Worm (Caenorhabditis elegans) whole organism, L2 larva: ENCODE data around the gene lgg-2.

Experiments
- C34F6.9 ChIP-seq: fragments of 150-350 bp; optimal IDR thresholded peaks from 2 replicates; lab custom pipeline; 2014; ENCODE audit warnings: missing biosample characterization, missing genetic modification characterization
- F13H6.1 ChIP-seq: sonication (generic microtip); optimal IDR thresholded peaks from 2 replicates; lab custom pipeline; 2016; ENCODE audit warnings: missing genetic modification characterization, missing compliant biosample characterization
- R02D3.7 ChIP-seq: fragments of 150-350 bp; optimal IDR thresholded peaks from 2 replicates; lab custom pipeline; 2014; ENCODE audit warnings: missing biosample characterization, missing genetic modification characterization
- Y55F3AM.14 ChIP-seq: fragments of 200-800 bp; sonication (Bioruptor generic); optimal IDR thresholded peaks from 2 replicates; lab custom pipeline; 2018; ENCODE audit warnings: mild to moderate bottlenecking, missing genetic modification characterization, missing compliant biosample characterization
- ZK546.5 ChIP-seq: sonication (generic microtip); optimal IDR thresholded peaks from 2 replicates; lab custom pipeline; 2017; ENCODE audit warnings: missing biosample characterization, missing genetic modification characterization
- alr-1 ChIP-seq: fragments of 150-350 bp; optimal IDR thresholded peaks from 2 replicates; lab custom pipeline; 2014; ENCODE audit warnings: missing biosample characterization, missing genetic modification characterization
- aly-2 ChIP-seq: fragments of 150-350 bp; optimal IDR thresholded peaks from 2 replicates; lab custom pipeline; 2014; ENCODE audit warnings: missing biosample characterization, missing genetic modification characterization
- ama-1 ChIP-seq: fragments of 150-350 bp; optimal IDR thresholded peaks from 2 replicates; lab custom pipeline; 2018; ENCODE audit warnings: inconsistent platforms
- blmp-1 ChIP-seq: sonication (generic microtip); optimal IDR thresholded peaks from 2 replicates; lab custom pipeline; 2017; ENCODE audit warnings: missing genetic modification characterization, mild to moderate bottlenecking, missing compliant biosample characterization, antibody characterized with exemption, moderate library complexity; ENCODE audit not compliant: insufficient read depth
- ceh-16 ChIP-seq: fragments of 150-350 bp; optimal IDR thresholded peaks from 2 replicates; lab custom pipeline; 2014; ENCODE audit warnings: missing biosample characterization, missing genetic modification characterization
- ceh-82 ChIP-seq: fragments of 150-350 bp; optimal IDR thresholded peaks from 2 replicates; lab custom pipeline; 2014; ENCODE audit warnings: missing biosample characterization, missing genetic modification characterization
- crh-2 ChIP-seq: sonication (generic microtip); optimal IDR thresholded peaks from 2 replicates; lab custom pipeline; 2017; ENCODE audit warnings: missing biosample characterization, missing genetic modification characterization
- egl-27 ChIP-seq: sonication (generic microtip); optimal IDR thresholded peaks from 3 replicates; lab custom pipeline; 2017; ENCODE audit warnings: missing biosample characterization, missing genetic modification reagents, missing genetic modification characterization
- elt-1 ChIP-seq: fragments of 150-350 bp; optimal IDR thresholded peaks from 2 replicates; lab custom pipeline; 2014; ENCODE audit warnings: missing biosample characterization, missing genetic modification characterization
- elt-3 ChIP-seq: sonication (generic microtip); optimal IDR thresholded peaks from 2 replicates; lab custom pipeline; 2017; ENCODE audit warnings: missing biosample characterization, missing genetic modification characterization
- fos-1 ChIP-seq: fragments of 150-350 bp; optimal IDR thresholded peaks from 2 replicates; lab custom pipeline; 2014; ENCODE audit warnings: missing biosample characterization, missing genetic modification characterization
- gmeb-1 ChIP-seq: fragments of 150-350 bp; optimal IDR thresholded peaks from 2 replicates; lab custom pipeline; 2014; ENCODE audit warnings: missing biosample characterization, missing genetic modification characterization
- lin-11 ChIP-seq: fragments of 150-350 bp; sonication (generic microtip); optimal IDR thresholded peaks from 2 replicates; lab custom pipeline; 2014; ENCODE audit warnings: missing biosample characterization, missing genetic modification characterization, inconsistent platforms, mixed read lengths
- lin-13 ChIP-seq: fragments of 150-350 bp; optimal IDR thresholded peaks from 2 replicates; lab custom pipeline; 2014; ENCODE audit warnings: missing biosample characterization, missing genetic modification reagents, missing genetic modification characterization
- lin-39 ChIP-seq: fragments of 150-350 bp; optimal IDR thresholded peaks from 2 replicates; lab custom pipeline; 2014; ENCODE audit warnings: missing biosample characterization, missing genetic modification reagents, missing genetic modification characterization
- lsy-2 ChIP-seq, 2 experiments: fragments of 150-350 bp in 1 of 2; sonication (generic microtip) in 1 of 2; optimal IDR thresholded peaks; 2 replicates each; lab custom pipeline; 2014 to 2017; ENCODE audit warnings: missing biosample characterization in 2 of 2, missing genetic modification characterization in 2 of 2
- mab-5 ChIP-seq: fragments of 150-350 bp; optimal IDR thresholded peaks from 2 replicates; lab custom pipeline; 2014; ENCODE audit warnings: missing biosample characterization, missing genetic modification characterization
- mbf-1 ChIP-seq: sonication (generic microtip); optimal IDR thresholded peaks from 2 replicates; lab custom pipeline; 2017; ENCODE audit warnings: missing biosample characterization, missing genetic modification characterization
- mdl-1 ChIP-seq, 2 experiments: fragments of 150-350 bp in 1 of 2; sonication (generic microtip) in 1 of 2; optimal IDR thresholded peaks; 2 replicates each; lab custom pipeline; 2017; ENCODE audit warnings: missing biosample characterization in 2 of 2, missing genetic modification characterization in 2 of 2
- nhr-11 ChIP-seq: fragments of 150-350 bp; optimal IDR thresholded peaks from 2 replicates; lab custom pipeline; 2014; ENCODE audit warnings: missing biosample characterization, missing genetic modification characterization
- nhr-12 ChIP-seq: fragments of 150-350 bp; optimal IDR thresholded peaks from 2 replicates; lab custom pipeline; 2014; ENCODE audit warnings: missing biosample characterization, missing genetic modification characterization
- nhr-129 ChIP-seq: fragments of 150-350 bp; optimal IDR thresholded peaks from 2 replicates; lab custom pipeline; 2014; ENCODE audit warnings: missing biosample characterization, missing genetic modification characterization
- nhr-21 ChIP-seq: fragments of 150-350 bp; optimal IDR thresholded peaks from 2 replicates; lab custom pipeline; 2014; ENCODE audit warnings: missing biosample characterization, missing genetic modification characterization
- nhr-23 ChIP-seq: fragments of 150-350 bp; optimal IDR thresholded peaks from 2 replicates; lab custom pipeline; 2014; ENCODE audit warnings: missing biosample characterization, missing genetic modification reagents, missing genetic modification characterization
- nhr-237 ChIP-seq: fragments of 150-350 bp; optimal IDR thresholded peaks from 2 replicates; lab custom pipeline; 2014; ENCODE audit warnings: missing biosample characterization, missing genetic modification characterization
- nhr-25 ChIP-seq: fragments of 150-350 bp; sonication (generic microtip); optimal IDR thresholded peaks from 3 replicates; lab custom pipeline; 2014; ENCODE audit warnings: missing biosample characterization, missing genetic modification characterization
- nhr-6 ChIP-seq: fragments of 150-350 bp; optimal IDR thresholded peaks from 2 replicates; lab custom pipeline; 2014; ENCODE audit warnings: missing biosample characterization, missing genetic modification characterization
- peb-1 ChIP-seq: fragments of 150-350 bp; optimal IDR thresholded peaks from 2 replicates; lab custom pipeline; 2014; ENCODE audit warnings: missing biosample characterization, missing genetic modification characterization
- sem-4 ChIP-seq: fragments of 150-350 bp; optimal IDR thresholded peaks from 2 replicates; lab custom pipeline; 2014; ENCODE audit warnings: missing biosample characterization, missing genetic modification reagents, missing genetic modification characterization
- skn-1 ChIP-seq: sonication (generic microtip); optimal IDR thresholded peaks from 2 replicates; lab custom pipeline; 2017; ENCODE audit warnings: missing biosample characterization, missing genetic modification characterization
- sma-3 ChIP-seq: sonication (generic microtip); optimal IDR thresholded peaks from 2 replicates; lab custom pipeline; 2016; ENCODE audit warnings: missing genetic modification reagents, missing genetic modification characterization, missing compliant biosample characterization
- sma-9 ChIP-seq, 2 experiments: fragments of 150-350 bp in 1 of 2; sonication (generic microtip) in 1 of 2; optimal IDR thresholded peaks; 2 replicates each; lab custom pipeline; 2014 to 2016; ENCODE audit warnings: missing genetic modification characterization in 2 of 2, mild to moderate bottlenecking in 1 of 2, missing biosample characterization in 1 of 2, missing compliant biosample characterization in 1 of 2, missing genetic modification reagents in 1 of 2, moderate library complexity in 1 of 2
- snpc-4 ChIP-seq: fragments of 150-350 bp; optimal IDR thresholded peaks from 2 replicates; lab custom pipeline; 2014; ENCODE audit warnings: missing biosample characterization, missing genetic modification characterization
- unc-39 ChIP-seq: fragments of 150-350 bp; optimal IDR thresholded peaks from 2 replicates; lab custom pipeline; 2014; ENCODE audit warnings: missing biosample characterization, missing genetic modification characterization
- unc-55 ChIP-seq: fragments of 150-350 bp; sonication (generic microtip); optimal IDR thresholded peaks from 3 replicates; lab custom pipeline; 2014; ENCODE audit warnings: missing biosample characterization, missing genetic modification reagents, missing genetic modification characterization
- unc-62 ChIP-seq: fragments of 150-350 bp; optimal IDR thresholded peaks from 2 replicates; lab custom pipeline; 2014; ENCODE audit warnings: missing biosample characterization, missing genetic modification reagents, missing genetic modification characterization
- zag-1 ChIP-seq: fragments of 150-350 bp; optimal IDR thresholded peaks from 2 replicates; lab custom pipeline; 2014; ENCODE audit warnings: missing biosample characterization, missing genetic modification characterization
- ztf-1 ChIP-seq: fragments of 200-800 bp; sonication (Bioruptor generic); conservative IDR thresholded peaks from 2 replicates; pipeline ENCODE4 v1.3.6; 2022; ENCODE audit warnings: missing genetic modification characterization, missing compliant biosample characterization
- ztf-11 ChIP-seq: sonication (generic microtip); optimal IDR thresholded peaks from 2 replicates; lab custom pipeline; 2017; ENCODE audit warnings: missing biosample characterization, missing genetic modification characterization
- ztf-4 ChIP-seq: fragments of 150-350 bp; optimal IDR thresholded peaks from 2 replicates; lab custom pipeline; 2014; ENCODE audit warnings: missing biosample characterization, missing genetic modification characterization

The lgg-2 gene

DNA sequence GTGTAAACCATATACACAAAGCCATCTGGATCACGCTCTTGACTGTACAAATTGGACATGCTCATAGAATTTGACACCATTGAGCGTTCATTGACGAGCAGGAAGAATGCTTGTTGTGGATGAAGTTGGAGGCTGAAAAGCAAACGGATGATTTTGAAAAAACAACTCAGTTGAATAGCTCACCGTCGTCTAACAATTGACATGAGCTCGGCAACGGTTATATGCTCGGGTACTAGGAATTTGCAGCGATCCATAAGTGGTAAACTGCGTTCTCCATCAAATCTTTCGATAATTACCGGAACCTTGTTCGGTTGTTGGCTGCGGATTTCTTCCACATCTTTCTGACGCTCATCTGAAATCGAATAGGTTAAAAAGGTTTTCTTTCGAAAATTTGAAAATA lies 917 bp downstream of the lgg-2 start:
- TF ChIP-seq ztf-11 (no peak), sem-4 (tag; lab: Kevin White, UChicago) (no peak), alr-1 (tag; lab: Kevin White, UChicago) (no peak), crh-2 (tag; lab: Kevin White, UChicago) (no peak), egl-27 (no peak), ztf-4 (tag; lab: Kevin White, UChicago) (no peak), nhr-23 (tag; lab: Kevin White, UChicago) (no peak), sma-3 (GFP tag; lab: Kevin White, UChicago) (no peak), lin-39 (tag; lab: Kevin White, UChicago) (no peak), lin-13 (GFP tag; lab: Kevin White, UChicago) (no peak), nhr-12 (tag; lab: Kevin White, UChicago) (no peak), skn-1 (tag; lab: Kevin White, UChicago) (no peak)

DNA sequence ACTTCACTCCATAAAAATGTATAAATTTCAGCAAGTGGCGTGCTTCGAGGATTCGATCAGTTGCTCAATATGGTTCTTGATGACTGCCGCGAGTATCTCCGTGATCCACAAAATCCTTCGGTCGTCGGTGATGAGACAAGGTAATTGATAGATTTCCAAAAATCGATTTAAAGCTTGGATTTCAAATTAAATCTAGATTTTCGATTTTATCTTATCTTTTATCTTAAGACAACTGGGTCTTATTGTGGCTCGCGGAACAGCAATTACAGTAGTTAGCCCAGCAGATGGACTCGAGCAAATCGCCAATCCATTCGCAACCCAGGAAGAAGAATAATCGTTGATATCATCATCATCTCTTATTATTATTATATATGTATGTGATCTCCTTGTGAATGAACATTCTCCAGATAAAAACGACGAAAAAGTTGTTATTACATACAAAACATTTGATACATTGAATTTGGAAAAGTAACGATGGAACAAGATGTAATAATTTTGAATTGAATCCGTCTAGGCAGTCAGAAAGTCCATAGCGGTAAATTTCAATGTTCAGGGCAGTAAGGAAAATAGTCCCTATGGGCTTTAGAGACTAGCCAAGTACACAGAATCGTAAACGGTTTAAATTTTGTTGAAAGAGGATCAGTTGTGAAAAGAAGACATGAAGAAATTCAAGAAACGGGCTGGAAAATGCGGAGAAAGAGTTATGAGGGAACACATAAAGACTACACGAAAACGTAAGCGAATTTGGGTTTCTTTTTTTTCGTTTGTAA lies 1.7 kb downstream of the lgg-2 start:
- TF ChIP-seq nhr-21 (tag; lab: Kevin White, UChicago) (no peak), sma-9 (GFP tag; optimal IDR thresholded peaks at IDR 0.05; lab: Kevin White, UChicago) (peak; percentile 42), sma-9 (tag; optimal IDR thresholded peaks at IDR 0.05; lab: Kevin White, UChicago) (no peak), nhr-6 (peak; percentile 6), Y55F3AM.14 (peak; percentile 57), gmeb-1 (tag; lab: Kevin White, UChicago) (peak; percentile 13), crh-2 (tag; lab: Kevin White, UChicago) (peak; percentile 28), ztf-4 (tag; lab: Kevin White, UChicago) (peak; percentile 31), ama-1 (peak; percentile 66), nhr-129 (tag; lab: Kevin White, UChicago) (peak; percentile 36), nhr-237 (tag; lab: Kevin White, UChicago) (no peak), lsy-2 (tag; optimal IDR thresholded peaks at IDR 0.05; lab: Kevin White, UChicago) (peak in 1 of 2 experiments; percentile 42), unc-55 (GFP tag; lab: Kevin White, UChicago) (no peak)

DNA sequence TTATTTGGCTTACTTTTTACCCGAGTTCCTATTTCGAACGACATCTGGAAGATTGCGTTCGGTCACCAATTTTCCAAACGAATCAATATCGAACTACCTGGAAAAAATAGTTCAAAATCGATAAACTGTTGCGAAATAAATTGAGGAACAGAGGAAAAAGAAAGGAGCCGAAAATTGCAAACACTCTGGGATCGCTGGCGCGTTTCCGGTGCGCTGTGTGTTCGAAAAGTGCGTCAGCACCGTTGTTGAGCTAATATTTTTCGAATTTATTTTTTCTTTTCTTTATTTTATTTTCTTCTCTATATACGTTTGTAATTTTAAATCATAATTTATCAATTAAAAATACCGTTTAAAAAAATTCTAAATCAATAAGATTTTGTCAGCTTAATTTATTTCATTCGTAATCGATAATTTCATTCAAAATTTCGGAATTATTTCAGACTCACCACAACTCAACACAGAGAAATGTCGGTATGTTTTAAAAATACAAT lies 2.6 kb downstream of the lgg-2 start, which contains the start of the genes dnc-1 and lsm-7:
dnc-1 (minus strand) TSS at position 142 of the 491 bp plus-strand sequence.
lsm-7 (plus strand) TSS at position 441 of the 491 bp plus-strand sequence.
- TF ChIP-seq unc-39 (tag; lab: Kevin White, UChicago) (no peak), nhr-23 (tag; lab: Kevin White, UChicago) (no peak), mdl-1 (tag; optimal IDR thresholded peaks at IDR 0.05; lab: Kevin White, UChicago) (peak in 1 of 2 experiments; percentile 2), peb-1 (tag; lab: Kevin White, UChicago) (no peak), fos-1 (peak; percentile 61), alr-1 (tag; lab: Kevin White, UChicago) (no peak), ZK546.5 (tag; lab: Kevin White, UChicago) (peak; percentile 4), nhr-25 (tag; lab: Kevin White, UChicago) (peak; percentile 75), crh-2 (tag; lab: Kevin White, UChicago) (peak; percentile 77), nhr-6 (no peak), sem-4 (tag; lab: Kevin White, UChicago) (peak; percentile 58), egl-27 (peak; percentile 1), blmp-1 (tag; lab: Kevin White, UChicago) (no peak), mbf-1 (tag; lab: Kevin White, UChicago) (no peak), ztf-1 (GFP tag; lab: Robert Waterston, UW) (no peak), nhr-12 (tag; lab: Kevin White, UChicago) (no peak), aly-2 (no peak), ztf-11 (no peak), Y55F3AM.14 (no peak), ceh-16 (tag; lab: Kevin White, UChicago) (no peak), gmeb-1 (tag; lab: Kevin White, UChicago) (peak; percentile 81), nhr-21 (tag; lab: Kevin White, UChicago) (no peak), R02D3.7 (tag; lab: Kevin White, UChicago) (no peak), snpc-4 (tag; lab: Kevin White, UChicago) (peak; percentile 28), elt-3 (no peak), unc-62 (GFP tag; lab: Kevin White, UChicago) (no peak), elt-1 (tag; lab: Kevin White, UChicago) (no peak), lin-11 (tag; lab: Kevin White, UChicago) (peak; percentile 56), ztf-4 (tag; lab: Kevin White, UChicago) (peak; percentile 17), ceh-82 (tag; lab: Kevin White, UChicago) (no peak), C34F6.9 (tag; lab: Kevin White, UChicago) (peak; percentile 95), lsy-2 (tag; optimal IDR thresholded peaks at IDR 0.05; lab: Kevin White, UChicago) (peak; percentile 47 to 87), sma-3 (GFP tag; lab: Kevin White, UChicago) (peak; percentile 30), F13H6.1 (peak; percentile 59), sma-9 (GFP tag; optimal IDR thresholded peaks at IDR 0.05; lab: Kevin White, UChicago) (peak; percentile 74), sma-9 (tag; optimal IDR thresholded peaks at IDR 0.05; lab: Kevin White, UChicago) (no peak), skn-1 (tag; lab: Kevin White, UChicago) (no peak), nhr-11 (tag; lab: Kevin White, UChicago) (no peak), zag-1 (tag; lab: Kevin White, UChicago) (peak; percentile 30), mab-5 (peak; percentile 55), nhr-129 (tag; lab: Kevin White, UChicago) (peak; percentile 75), unc-55 (GFP tag; lab: Kevin White, UChicago) (peak; percentile 95)
